Worm (Caenorhabditis elegans): ENCODE measurements around the gene ttbk-7.
"Not testable (repeated sequence)": the region's sequence is repeated elsewhere in the genome, so short reads cannot be mapped to it uniquely, and the experiment has no call there.

- not testable (repeated sequence) for TF ChIP-seq nhr-111 (GFP tag; optimal IDR thresholded peaks at IDR 0.05); nhr-11 (tag; optimal IDR thresholded peaks at IDR 0.05)
These were observed 30.1 kb downstream of the ttbk-7 start, which contains the start of gene T07F10.5 for ce11 chrV:12865615-12866014.
